Fruit fly (Drosophila melanogaster) whole organism, wandering third instar larva: ENCODE data around the gene CG46308.
A peak's percentile ranks its signal among the peaks of the same experiment; 100 is the strongest.

Experiments
- Abd-B ChIP-seq: fragments of >200 bp; optimal IDR thresholded peaks from 2 replicates; lab custom pipeline; 2017; ENCODE audit warnings: missing biosample characterization, missing genetic modification characterization
- CG32264 ChIP-seq: fragments of 200-800 bp; sonication (Bioruptor generic); optimal IDR thresholded peaks from 2 replicates; lab custom pipeline; 2016; ENCODE audit warnings: missing biosample characterization, missing genetic modification characterization
- CG9705 ChIP-seq: fragments of 200-800 bp; sonication (Bioruptor generic); optimal IDR thresholded peaks from 2 replicates; lab custom pipeline; 2018; ENCODE audit warnings: missing biosample characterization, mild to moderate bottlenecking, missing genetic modification characterization
- CrebA ChIP-seq: fragments of 200-800 bp; sonication (Bioruptor generic); optimal IDR thresholded peaks from 2 replicates; lab custom pipeline; 2016; ENCODE audit warnings: missing biosample characterization, mild to moderate bottlenecking, missing genetic modification characterization, borderline replicate concordance
- Dfd ChIP-seq: fragments of >200 bp; optimal IDR thresholded peaks from 2 replicates; lab custom pipeline; 2017; ENCODE audit warnings: missing biosample characterization, missing genetic modification characterization
- Dif ChIP-seq: fragments of 200-275, 200-300 bp; sonication (Bioruptor generic); optimal IDR thresholded peaks from 2 replicates; lab custom pipeline; 2018; ENCODE audit warnings: missing biosample characterization, missing genetic modification characterization; ENCODE audit not compliant: partially characterized antibody
- GATAd ChIP-seq: sonication (Bioruptor generic); optimal IDR thresholded peaks from 2 replicates; lab custom pipeline; 2016; ENCODE audit warnings: missing biosample characterization, missing genetic modification characterization
- HLH106 ChIP-seq: fragments of 200-800 bp; optimal IDR thresholded peaks from 3 replicates; lab custom pipeline; 2019; ENCODE audit warnings: missing biosample characterization, mild to moderate bottlenecking, missing genetic modification characterization, moderate library complexity
- Hnf4 ChIP-seq: fragments of 200-800 bp; sonication (Bioruptor generic); optimal IDR thresholded peaks from 2 replicates; lab custom pipeline; 2016; ENCODE audit warnings: missing biosample characterization, mild to moderate bottlenecking, missing genetic modification characterization
- Hr78 ChIP-seq: fragments of >200 bp; optimal IDR thresholded peaks from 2 replicates; lab custom pipeline; 2017; ENCODE audit warnings: missing biosample characterization, missing genetic modification characterization
- Hr83 ChIP-seq: fragments of 200-300 bp; sonication (Bioruptor generic); optimal IDR thresholded peaks from 2 replicates; lab custom pipeline; 2016; ENCODE audit warnings: missing biosample characterization, mild to moderate bottlenecking, missing genetic modification characterization, moderate library complexity; ENCODE audit not compliant: poor library complexity, severe bottlenecking
- Jra ChIP-seq: sonication (Bioruptor generic); optimal IDR thresholded peaks from 2 replicates; lab custom pipeline; 2016; ENCODE audit warnings: missing biosample characterization, missing genetic modification characterization
- Mio ChIP-seq: sonication (Bioruptor generic); optimal IDR thresholded peaks from 2 replicates; lab custom pipeline; 2016; ENCODE audit warnings: missing biosample characterization, missing genetic modification characterization
- Myc ChIP-seq: fragments of >200 bp; optimal IDR thresholded peaks from 2 replicates; lab custom pipeline; 2017
- N ChIP-seq: fragments of >200 bp; optimal IDR thresholded peaks from 2 replicates; lab custom pipeline; 2018; ENCODE audit warnings: missing biosample characterization, missing external identifiers, missing genetic modification characterization
- OdsH ChIP-seq: fragments of 200-800 bp; sonication (Bioruptor generic); optimal IDR thresholded peaks from 2 replicates; lab custom pipeline; 2016; ENCODE audit warnings: missing biosample characterization, mild to moderate bottlenecking, missing genetic modification characterization
- Rel ChIP-seq, 2 experiments: fragments of 200-800 bp; sonication (Bioruptor generic) in 1 of 2; optimal IDR thresholded peaks; 2 replicates in 1 of 2; 3 replicates in 1 of 2; lab custom pipeline; 2016 to 2019; ENCODE audit warnings: mild to moderate bottlenecking in 2 of 2, missing biosample characterization in 2 of 2, missing genetic modification characterization in 2 of 2, moderate library complexity in 1 of 2
- Sp1 ChIP-seq: fragments of 200-800 bp; sonication (Bioruptor generic); optimal IDR thresholded peaks from 3 replicates; lab custom pipeline; 2019; ENCODE audit warnings: missing biosample characterization, mild to moderate bottlenecking, missing genetic modification characterization, moderate library complexity
- Vsx2 ChIP-seq: fragments of 200-300, 225-300 bp; sonication (Bioruptor generic); optimal IDR thresholded peaks from 2 replicates; lab custom pipeline; 2018; ENCODE audit warnings: missing biosample characterization, missing genetic modification characterization; ENCODE audit not compliant: partially characterized antibody
- br ChIP-seq: fragments of 200-800 bp; sonication (Bioruptor generic); optimal IDR thresholded peaks from 2 replicates; lab custom pipeline; 2016; ENCODE audit warnings: missing biosample characterization, missing genetic modification characterization
- brk ChIP-seq: fragments of 200-800 bp; sonication (Bioruptor generic); optimal IDR thresholded peaks from 2 replicates; lab custom pipeline; 2016; ENCODE audit warnings: missing biosample characterization, mild to moderate bottlenecking, missing genetic modification characterization
- dl ChIP-seq, 2 experiments: fragments of 175-275, 200-275 bp in 1 of 2; fragments of 200-275 bp in 1 of 2; sonication (Bioruptor generic); optimal IDR thresholded peaks; lab custom pipeline; 2018; ENCODE audit warnings: mild to moderate bottlenecking in 2 of 2, missing biosample characterization in 2 of 2, missing genetic modification characterization in 2 of 2, moderate library complexity in 2 of 2; ENCODE audit not compliant: partially characterized antibody in 2 of 2, insufficient read depth in 1 of 2
- dmrt93B ChIP-seq: fragments of 200-800 bp; sonication (Bioruptor generic); optimal IDR thresholded peaks from 2 replicates; lab custom pipeline; 2018; ENCODE audit warnings: missing biosample characterization, mild to moderate bottlenecking, missing genetic modification characterization
- dsf ChIP-seq: sonication (Bioruptor generic); optimal IDR thresholded peaks from 2 replicates; lab custom pipeline; 2016; ENCODE audit warnings: missing biosample characterization, missing genetic modification characterization, borderline replicate concordance
- ey ChIP-seq: fragments of 200-800 bp; sonication (Bioruptor generic); optimal IDR thresholded peaks from 2 replicates; lab custom pipeline; 2016; ENCODE audit warnings: missing biosample characterization, missing genetic modification characterization
- foxo ChIP-seq, 2 experiments: fragments of 200-800 bp; sonication (Bioruptor generic); optimal IDR thresholded peaks; 2 replicates in 1 of 2; 3 replicates in 1 of 2; lab custom pipeline; 2016 to 2017; ENCODE audit warnings: missing biosample characterization in 2 of 2, missing genetic modification characterization in 2 of 2
- fru ChIP-seq: fragments of 200-800 bp; sonication (Bioruptor generic); optimal IDR thresholded peaks from 3 replicates; lab custom pipeline; 2016; ENCODE audit warnings: missing biosample characterization, mild to moderate bottlenecking, missing genetic modification characterization
- h ChIP-seq: fragments of 200-800 bp; sonication (Bioruptor generic); optimal IDR thresholded peaks from 3 replicates; lab custom pipeline; 2016; ENCODE audit warnings: missing biosample characterization, mild to moderate bottlenecking, missing genetic modification characterization
- jim ChIP-seq: fragments of 175-275, 200-325 bp; sonication (Bioruptor generic); optimal IDR thresholded peaks from 2 replicates; lab custom pipeline; 2016; ENCODE audit warnings: missing biosample characterization, mild to moderate bottlenecking, missing genetic modification characterization
- lola ChIP-seq: fragments of >200 bp; optimal IDR thresholded peaks from 2 replicates; lab custom pipeline; 2017; ENCODE audit warnings: missing biosample characterization, missing genetic modification characterization
- pan ChIP-seq: fragments of >200 bp; optimal IDR thresholded peaks from 2 replicates; lab custom pipeline; 2017
- psq ChIP-seq: fragments of 200-800 bp; sonication (Bioruptor generic); optimal IDR thresholded peaks from 3 replicates; lab custom pipeline; 2017; ENCODE audit warnings: missing biosample characterization, mild to moderate bottlenecking, missing genetic modification characterization, moderate library complexity
- rgr ChIP-seq: fragments of 200-800 bp; sonication (Bioruptor generic); optimal IDR thresholded peaks from 3 replicates; lab custom pipeline; 2016; ENCODE audit warnings: missing biosample characterization, mild to moderate bottlenecking, missing genetic modification characterization
- sage ChIP-seq: fragments of 200-800 bp; sonication (Bioruptor generic); optimal IDR thresholded peaks from 2 replicates; lab custom pipeline; 2016; ENCODE audit warnings: missing biosample characterization, mild to moderate bottlenecking, missing genetic modification characterization
- sv ChIP-seq: fragments of 200-800 bp; sonication (Bioruptor generic); optimal IDR thresholded peaks from 3 replicates; lab custom pipeline; 2016; ENCODE audit warnings: missing biosample characterization, missing genetic modification characterization
- tai ChIP-seq: sonication (Bioruptor generic); optimal IDR thresholded peaks from 2 replicates; lab custom pipeline; 2016; ENCODE audit warnings: missing biosample characterization, missing genetic modification characterization
- usp ChIP-seq: fragments of >200 bp; optimal IDR thresholded peaks from 2 replicates; lab custom pipeline; 2017; ENCODE audit warnings: missing biosample characterization, missing genetic modification characterization
- woc ChIP-seq: sonication (Bioruptor generic); optimal IDR thresholded peaks from 2 replicates; lab custom pipeline; 2016; ENCODE audit warnings: missing biosample characterization, mild to moderate bottlenecking, missing genetic modification characterization

The CG46308 gene

DNA sequence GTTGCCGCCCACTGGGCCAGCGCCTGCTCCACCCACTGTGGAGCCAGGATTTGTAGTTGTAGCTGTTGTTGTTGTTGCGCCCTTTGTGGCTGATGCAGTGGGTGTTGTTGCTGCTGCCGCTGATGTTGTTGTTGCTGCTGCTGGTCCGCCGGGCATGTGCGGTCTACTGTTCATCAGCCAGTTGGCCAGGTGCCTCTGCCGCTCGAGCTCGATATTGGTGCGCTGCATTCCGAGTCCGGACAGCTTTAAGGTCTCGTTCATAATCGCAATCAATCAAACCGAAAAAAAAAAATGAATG lies 51.4 kb downstream of the CG46308 start:
- TF ChIP-seq dmrt93B (GFP tag; lab: Kevin White, UChicago) (no peak), usp (GFP tag; lab: Kevin White, UChicago) (no peak), psq (GFP tag; lab: Kevin White, UChicago) (no peak), Dfd (GFP tag; lab: Kevin White, UChicago) (peak; percentile 42)

dm6 chr2L:13513331-13514261 lies 52.0 kb downstream of the CG46308 start:
- TF ChIP-seq ey (GFP tag; lab: Kevin White, UChicago) = peak; percentile 69
- TF ChIP-seq Rel (GFP tag; optimal IDR thresholded peaks at IDR 0.05; lab: Kevin White, UChicago) = no peak
- no peak for TF ChIP-seq Rel (tag; optimal IDR thresholded peaks at IDR 0.05; lab: Kevin White, UChicago)
- TF ChIP-seq Dif = peak; percentile 100
- peak; percentile 67 for TF ChIP-seq rgr (GFP tag; lab: Kevin White, UChicago)
- peak; percentile 97 for TF ChIP-seq Vsx2 (GFP tag; lab: Kevin White, UChicago)
- peak; percentile 11 for TF ChIP-seq CrebA
- no peak for TF ChIP-seq pan
- TF ChIP-seq Hr83 (GFP tag; lab: Kevin White, UChicago) = peak; percentile 58
- peak; percentile 75 for TF ChIP-seq Hnf4
- TF ChIP-seq HLH106 (tag; lab: Kevin White, UChicago) = peak; percentile 74
- TF ChIP-seq Hr78 (GFP tag; lab: Kevin White, UChicago) = no peak
- no peak for TF ChIP-seq lola (GFP tag; lab: Kevin White, UChicago)
- TF ChIP-seq dmrt93B (GFP tag; lab: Kevin White, UChicago) = peak; percentile 61
- TF ChIP-seq Abd-B (GFP tag; lab: Kevin White, UChicago) = no peak
- TF ChIP-seq br (GFP tag; lab: Kevin White, UChicago) = peak; percentile 66
- no peak for TF ChIP-seq Mio (GFP tag; lab: Kevin White, UChicago)
- TF ChIP-seq sage (GFP tag; lab: Kevin White, UChicago) = peak; percentile 42
- TF ChIP-seq fru (GFP tag; lab: Kevin White, UChicago) = peak; percentile 64
- peak; percentile 21 for TF ChIP-seq CG9705 (GFP tag; lab: Kevin White, UChicago)
- peak; percentile 52 for TF ChIP-seq brk (GFP tag; lab: Kevin White, UChicago)
- peak; percentile 51 for TF ChIP-seq psq (GFP tag; lab: Kevin White, UChicago)
- TF ChIP-seq GATAd (GFP tag; lab: Kevin White, UChicago) = no peak
- peak in 1 of 2 experiments; percentile 75 for TF ChIP-seq foxo (GFP tag; optimal IDR thresholded peaks at IDR 0.05; lab: Kevin White, UChicago)
- no peak for TF ChIP-seq Dfd (GFP tag; lab: Kevin White, UChicago)
- TF ChIP-seq dl (GFP tag; optimal IDR thresholded peaks at IDR 0.05; lab: Kevin White, UChicago; ENCODE audit: insufficient read depth in 1 of 2, partially characterized antibody in 2 of 2) = peak; percentile 98 to 99
- no peak for TF ChIP-seq usp (GFP tag; lab: Kevin White, UChicago)
- no peak for TF ChIP-seq Myc (lab: Kevin White, UChicago)
- TF ChIP-seq Sp1 (GFP tag; lab: Kevin White, UChicago) = peak; percentile 59
- peak; percentile 26 for TF ChIP-seq tai (GFP tag; lab: Kevin White, UChicago)
- no peak for TF ChIP-seq dsf (GFP tag; lab: Kevin White, UChicago)
- TF ChIP-seq N (GFP tag; lab: Kevin White, UChicago) = no peak
- no peak for TF ChIP-seq Jra (GFP tag; lab: Kevin White, UChicago)
- TF ChIP-seq OdsH (GFP tag; lab: Kevin White, UChicago) = peak; percentile 65
- TF ChIP-seq jim = peak; percentile 75
- peak; percentile 87 for TF ChIP-seq woc (GFP tag; lab: Kevin White, UChicago)
- TF ChIP-seq h (GFP tag; lab: Kevin White, UChicago) = peak; percentile 24
- TF ChIP-seq CG32264 = peak; percentile 31
- peak; percentile 74 for TF ChIP-seq sv
- TF ChIP-seq, all 38 proteins: peak for 25
